Fruit fly (Drosophila melanogaster) whole organism, embryonic: Measurements from ENCODE around the gene RpL27A.

Source experiments
- Atf-2 ChIP-seq: fragments of 200-800 bp; sonication (Bioruptor generic); optimal IDR thresholded peaks from 2 replicates; lab custom pipeline; 2016; ENCODE audit warnings: missing biosample characterization, missing genetic modification characterization
- Awh ChIP-seq: fragments of 200-800 bp; sonication (Bioruptor generic); IDR thresholded peaks from 2 replicates; pipeline ENCODE4, ENCODE4 v1.3.6; 2022; ENCODE audit warnings: missing biosample characterization, missing genetic modification characterization
- CG10565 ChIP-seq: fragments of 200-800 bp; sonication (Bioruptor generic); optimal IDR thresholded peaks from 3 replicates; lab custom pipeline; 2016; ENCODE audit warnings: missing biosample characterization, mild to moderate bottlenecking, missing genetic modification characterization
- CG11398 ChIP-seq: fragments of 200-800 bp; sonication (Bioruptor generic); optimal IDR thresholded peaks from 2 replicates; lab custom pipeline; 2016; ENCODE audit warnings: missing biosample characterization, missing genetic modification characterization
- CG11456 ChIP-seq: fragments of 200-800 bp; sonication (Bioruptor generic); IDR thresholded peaks from 3 replicates; pipeline ENCODE4 v1.3.6; 2022; ENCODE audit warnings: missing biosample characterization, missing genetic modification characterization
- CG11560 ChIP-seq: fragments of 200-800 bp; sonication (Bioruptor generic); IDR thresholded peaks from 3 replicates; pipeline ENCODE4 v1.3.6; 2022; ENCODE audit warnings: missing biosample characterization, missing genetic modification characterization
- CG12236 ChIP-seq: fragments of 200-800 bp; sonication (Bioruptor generic); optimal IDR thresholded peaks from 2 replicates; lab custom pipeline; 2016; ENCODE audit warnings: missing biosample characterization, missing genetic modification characterization
- CG13287 ChIP-seq: fragments of 200-800 bp; sonication (Bioruptor generic); IDR thresholded peaks from 2 replicates; pipeline ENCODE4 v1.3.6; 2022; ENCODE audit warnings: missing biosample characterization, missing genetic modification characterization; ENCODE audit not compliant: partially characterized antibody
- CG13424 ChIP-seq: fragments of 200-800 bp; sonication (Bioruptor generic); optimal IDR thresholded peaks from 2 replicates; lab custom pipeline; 2019; ENCODE audit warnings: missing biosample characterization, mild to moderate bottlenecking, missing genetic modification characterization, moderate library complexity
- CG14014 ChIP-seq: fragments of 200-800 bp; sonication (Bioruptor generic); IDR thresholded peaks from 2 replicates; pipeline ENCODE4 v1.3.6; 2022; ENCODE audit warnings: missing biosample characterization, missing genetic modification characterization
- CG14441 ChIP-seq: fragments of 200-800 bp; sonication (Bioruptor generic); IDR thresholded peaks from 2 replicates; pipeline ENCODE4 v1.3.6; 2022; ENCODE audit warnings: missing biosample characterization, missing genetic modification characterization
- CG17359 ChIP-seq: fragments of 200-800 bp; sonication (Bioruptor generic); optimal IDR thresholded peaks from 3 replicates; lab custom pipeline; 2018; ENCODE audit warnings: missing biosample characterization, mild to moderate bottlenecking, missing genetic modification characterization, moderate library complexity
- CG18476 ChIP-seq: fragments of 200-800 bp; sonication (Bioruptor generic); optimal IDR thresholded peaks from 2 replicates; lab custom pipeline; 2016; ENCODE audit warnings: missing biosample characterization, mild to moderate bottlenecking, missing genetic modification characterization
- CG31224 ChIP-seq: fragments of 200-800 bp; sonication (Bioruptor generic); IDR thresholded peaks from 2 replicates; pipeline ENCODE4 v1.3.6; 2022; ENCODE audit warnings: missing biosample characterization, missing genetic modification characterization
- CG32772 ChIP-seq: fragments of 200-800 bp; sonication (Bioruptor generic); IDR thresholded peaks from 2 replicates; pipeline ENCODE4 v1.3.6; 2022; ENCODE audit warnings: missing biosample characterization, missing genetic modification characterization
- CG33557 ChIP-seq: fragments of 200-800 bp; sonication (Bioruptor generic); optimal IDR thresholded peaks from 2 replicates; lab custom pipeline; 2019; ENCODE audit warnings: missing biosample characterization, mild to moderate bottlenecking, missing genetic modification characterization, moderate library complexity
- CG4282 ChIP-seq: fragments of 200-800 bp; sonication (Bioruptor generic); optimal IDR thresholded peaks from 2 replicates; lab custom pipeline; 2016; ENCODE audit warnings: missing biosample characterization, missing genetic modification characterization
- CG4424 ChIP-seq: fragments of 200-800 bp; sonication (Bioruptor generic); optimal IDR thresholded peaks from 3 replicates; lab custom pipeline; 2016; ENCODE audit warnings: missing biosample characterization, missing genetic modification characterization
- CG4707 ChIP-seq: fragments of 200-800 bp; sonication (Bioruptor generic); optimal IDR thresholded peaks from 2 replicates; lab custom pipeline; 2018; ENCODE audit warnings: missing biosample characterization, mild to moderate bottlenecking, missing genetic modification characterization, moderate library complexity
- CG6654 ChIP-seq: fragments of 200-800 bp; sonication (Bioruptor generic); optimal IDR thresholded peaks from 2 replicates; lab custom pipeline; 2017; ENCODE audit warnings: missing biosample characterization, mild to moderate bottlenecking, missing genetic modification characterization
- CG8478 ChIP-seq: fragments of >200 bp; optimal IDR thresholded peaks from 2 replicates; lab custom pipeline; 2018
- CrebB ChIP-seq: fragments of 200-800 bp; sonication (Bioruptor generic); optimal IDR thresholded peaks from 3 replicates; lab custom pipeline; 2018; ENCODE audit warnings: missing biosample characterization, mild to moderate bottlenecking, missing genetic modification characterization
- D19A ChIP-seq: fragments of 200-800 bp; optimal IDR thresholded peaks from 3 replicates; lab custom pipeline; 2019; ENCODE audit warnings: missing biosample characterization, mild to moderate bottlenecking, missing genetic modification characterization, moderate library complexity
- Dek ChIP-seq: fragments of 200-800 bp; sonication (Bioruptor generic); optimal IDR thresholded peaks from 3 replicates; lab custom pipeline; 2019; ENCODE audit warnings: missing biosample characterization, mild to moderate bottlenecking, missing genetic modification characterization, moderate library complexity
- Ets65A ChIP-seq: fragments of 200-800 bp; sonication (Bioruptor generic); peaks from one replicate; lab custom pipeline; 2016; ENCODE audit warnings: missing biosample characterization, missing genetic modification characterization
- Ets97D ChIP-seq: fragments of 200-800 bp; sonication (Bioruptor generic); optimal IDR thresholded peaks from 3 replicates; lab custom pipeline; 2016; ENCODE audit warnings: missing biosample characterization, missing genetic modification characterization
- Hey ChIP-seq: fragments of 200-800 bp; sonication (Bioruptor generic); optimal IDR thresholded peaks from 3 replicates; lab custom pipeline; 2018; ENCODE audit warnings: missing biosample characterization, mild to moderate bottlenecking, missing genetic modification characterization
- Nf-YB ChIP-seq: fragments of 200-800 bp; sonication (Bioruptor generic); optimal IDR thresholded peaks from 3 replicates; lab custom pipeline; 2019; ENCODE audit warnings: missing biosample characterization, mild to moderate bottlenecking, missing genetic modification characterization, moderate library complexity
- Scr ChIP-seq: fragments of 200-800 bp; sonication (Bioruptor generic); IDR thresholded peaks from 2 replicates; pipeline ENCODE4 v1.3.6; 2022; ENCODE audit warnings: missing biosample characterization, missing genetic modification characterization; ENCODE audit not compliant: partially characterized antibody
- Vsx1 ChIP-seq: fragments of 200-800 bp; sonication (Bioruptor generic); optimal IDR thresholded peaks from 2 replicates; lab custom pipeline; 2017; ENCODE audit warnings: missing biosample characterization, mild to moderate bottlenecking, missing genetic modification characterization, missing genetic modification reagents
- cas ChIP-seq: fragments of 200-800 bp; sonication (Bioruptor generic); IDR thresholded peaks from 2 replicates; pipeline ENCODE4 v1.3.6; 2022; ENCODE audit warnings: missing biosample characterization, missing genetic modification characterization
- cato ChIP-seq: fragments of 200-800 bp; sonication (Bioruptor generic); optimal IDR thresholded peaks from 2 replicates; lab custom pipeline; 2016; ENCODE audit warnings: missing biosample characterization, missing genetic modification characterization, borderline replicate concordance
- cg ChIP-seq: fragments of 200-800 bp; sonication (Bioruptor generic); optimal IDR thresholded peaks from 3 replicates; lab custom pipeline; 2019; ENCODE audit warnings: missing biosample characterization, mild to moderate bottlenecking, missing genetic modification characterization, moderate library complexity
- dmrt11E ChIP-seq: fragments of 200-800 bp; sonication (Bioruptor generic); optimal IDR thresholded peaks from 3 replicates; lab custom pipeline; 2018; ENCODE audit warnings: missing biosample characterization, mild to moderate bottlenecking, missing genetic modification characterization, moderate library complexity
- fd64A ChIP-seq: fragments of 200-800 bp; sonication (Bioruptor generic); optimal IDR thresholded peaks from 3 replicates; lab custom pipeline; 2018; ENCODE audit warnings: missing biosample characterization, mild to moderate bottlenecking, missing genetic modification characterization
- ind ChIP-seq: fragments of 200-800 bp; sonication (Bioruptor generic); optimal IDR thresholded peaks from 3 replicates; lab custom pipeline; 2016; ENCODE audit warnings: missing biosample characterization, missing genetic modification characterization
- lab ChIP-seq: fragments of 200-800 bp; sonication (Bioruptor generic); optimal IDR thresholded peaks from 3 replicates; lab custom pipeline; 2017; ENCODE audit warnings: missing biosample characterization, missing genetic modification characterization, mild to moderate bottlenecking, moderate library complexity, missing genetic modification reagents
- lbe ChIP-seq: fragments of 200-800 bp; sonication (Bioruptor generic); optimal IDR thresholded peaks from 2 replicates; lab custom pipeline; 2016; ENCODE audit warnings: missing biosample characterization, mild to moderate bottlenecking, missing genetic modification characterization
- luna ChIP-seq: fragments of 200-800 bp; sonication (Bioruptor generic); optimal IDR thresholded peaks from 2 replicates; lab custom pipeline; 2016; ENCODE audit warnings: missing biosample characterization, missing genetic modification characterization
- mam ChIP-seq: fragments of 200-800 bp; sonication (Bioruptor generic); optimal IDR thresholded peaks from 3 replicates; lab custom pipeline; 2016; ENCODE audit warnings: missing biosample characterization, missing genetic modification characterization
- mld ChIP-seq: fragments of 200-800 bp; sonication (Bioruptor generic); IDR thresholded peaks from 3 replicates; pipeline ENCODE4 v1.3.6; 2022; ENCODE audit warnings: missing biosample characterization, missing genetic modification characterization; ENCODE audit not compliant: partially characterized antibody
- scrt ChIP-seq: fragments of 200-800 bp; sonication (Bioruptor generic); optimal IDR thresholded peaks from 2 replicates; lab custom pipeline; 2018; ENCODE audit warnings: missing biosample characterization, mild to moderate bottlenecking, missing genetic modification characterization, moderate library complexity
- shn ChIP-seq: fragments of 200-800 bp; sonication (Bioruptor generic); optimal IDR thresholded peaks from 3 replicates; lab custom pipeline; 2016; ENCODE audit warnings: missing biosample characterization, missing genetic modification characterization
- sima ChIP-seq: fragments of 200-800 bp; sonication (Bioruptor generic); optimal IDR thresholded peaks from 2 replicates; lab custom pipeline; 2016; ENCODE audit warnings: missing biosample characterization, missing genetic modification characterization
- slp2 ChIP-seq: fragments of 200-800 bp; sonication (Bioruptor generic); optimal IDR thresholded peaks from 2 replicates; lab custom pipeline; 2016; ENCODE audit warnings: missing biosample characterization, missing genetic modification characterization
- stc ChIP-seq: fragments of 200-800 bp; sonication (Bioruptor generic); IDR thresholded peaks from 2 replicates; pipeline ENCODE4 v1.3.6; 2022; ENCODE audit warnings: missing biosample characterization, missing genetic modification characterization
- usp ChIP-seq: fragments of >200 bp; optimal IDR thresholded peaks from 2 replicates; lab custom pipeline; 2017; ENCODE audit warnings: missing biosample characterization, missing genetic modification characterization
- vvl ChIP-seq: fragments of 200-800 bp; sonication (Bioruptor generic); IDR thresholded peaks from 2 replicates; pipeline ENCODE4 v1.3.6; 2022; ENCODE audit warnings: missing biosample characterization, missing genetic modification characterization
- wek ChIP-seq: fragments of 200-800 bp; sonication (Bioruptor generic); optimal IDR thresholded peaks from 3 replicates; lab custom pipeline; 2018; ENCODE audit warnings: missing biosample characterization, mild to moderate bottlenecking, missing genetic modification characterization, moderate library complexity

RpL27A gene

DNA sequence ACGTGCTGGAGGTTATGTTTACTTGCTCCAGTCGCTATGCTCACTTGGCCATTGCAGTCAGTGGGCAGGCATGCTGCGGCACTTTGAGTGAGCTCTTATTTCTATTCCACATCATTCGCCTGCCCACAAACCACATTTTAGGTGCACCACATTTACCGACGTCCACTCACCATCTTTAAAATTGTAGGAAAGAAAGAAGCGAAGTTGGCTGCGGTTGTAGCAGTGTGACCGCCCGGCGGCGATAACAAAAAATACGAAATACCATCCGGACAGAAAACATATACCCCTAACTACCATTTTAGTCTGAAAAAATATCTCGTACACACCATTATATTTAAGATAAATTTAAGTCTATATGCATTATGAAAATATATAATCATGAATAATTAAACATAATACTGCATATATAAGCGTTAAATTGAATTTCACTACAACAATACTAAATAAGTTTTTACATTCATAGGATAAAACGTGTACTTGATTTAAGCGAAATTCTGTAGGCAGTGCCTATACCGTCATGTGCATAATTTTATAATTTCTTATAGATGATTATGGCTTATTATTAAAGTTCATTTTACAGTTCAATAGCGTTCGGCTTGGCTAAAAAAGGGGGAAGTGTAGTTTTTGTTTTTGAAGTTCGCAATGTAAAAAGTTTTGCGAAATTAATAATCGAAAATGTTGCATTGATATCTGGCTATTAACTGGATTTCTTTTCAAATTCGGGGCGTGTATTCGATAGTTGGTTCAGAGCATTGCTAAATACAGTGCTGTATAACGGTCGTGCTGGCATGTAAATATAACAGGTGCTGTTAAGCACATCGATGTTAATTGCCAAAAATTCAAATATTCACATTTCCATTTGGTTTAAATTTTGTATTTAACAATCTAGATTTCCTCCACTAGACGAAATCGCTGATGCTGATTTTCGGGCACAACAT, at the start of gene RpL27A (continued):
- peak; percentile 50 for TF ChIP-seq sima (GFP tag; lab: Kevin White, UChicago)
- peak; percentile 63 for TF ChIP-seq lbe
- TF ChIP-seq cg (GFP tag; lab: Kevin White, UChicago) = no peak
- peak; percentile 79 for TF ChIP-seq stc (GFP tag; lab: Robert Waterston, UW)
- TF ChIP-seq CG4282 (GFP tag; lab: Kevin White, UChicago) = no peak
- TF ChIP-seq Ets65A (GFP tag; lab: Kevin White, UChicago) = peak; percentile 96
- peak; percentile 63 for TF ChIP-seq CG6654 (GFP tag; lab: Kevin White, UChicago)
- peak; percentile 65 for TF ChIP-seq CG11398 (GFP tag; lab: Kevin White, UChicago)
- peak; percentile 58 for TF ChIP-seq dmrt11E (tag; lab: Kevin White, UChicago)
- TF ChIP-seq Awh (GFP tag; lab: Robert Waterston, UW) = peak; percentile 88
- TF ChIP-seq CG33557 (GFP tag; lab: Kevin White, UChicago) = peak; percentile 74
- peak; percentile 64 for TF ChIP-seq CG12236 (GFP tag; lab: Kevin White, UChicago)
- TF ChIP-seq Nf-YB (GFP tag; lab: Kevin White, UChicago) = peak; percentile 57
- peak; percentile 80 for TF ChIP-seq fd64A (GFP tag; lab: Kevin White, UChicago)
- peak; percentile 97 for TF ChIP-seq wek
- TF ChIP-seq Vsx1 (GFP tag; lab: Kevin White, UChicago) = peak; percentile 74
- TF ChIP-seq CG32772 = peak; percentile 61
- peak; percentile 91 for TF ChIP-seq CG11456 (GFP tag; lab: Robert Waterston, UW)
- TF ChIP-seq luna (GFP tag; lab: Kevin White, UChicago) = peak; percentile 70
- TF ChIP-seq Hey = peak; percentile 82
- peak; percentile 93 for TF ChIP-seq lab (GFP tag; lab: Kevin White, UChicago)
- TF ChIP-seq CG17359 (tag; lab: Kevin White, UChicago) = peak; percentile 72
- TF ChIP-seq Atf-2 = peak; percentile 60
- peak; percentile 99 for TF ChIP-seq Ets97D (GFP tag; lab: Kevin White, UChicago)
- no peak for TF ChIP-seq usp (GFP tag; lab: Kevin White, UChicago)
- peak; percentile 92 for TF ChIP-seq vvl (GFP tag; lab: Robert Waterston, UW)
- peak; percentile 71 for TF ChIP-seq CG13287
- no peak; the same call in 2 of the 3 replicates for TF ChIP-seq CG11560 (tag; lab: Robert Waterston, UW)
- TF ChIP-seq Scr = peak; percentile 57
- peak; percentile 51 for TF ChIP-seq Dek (tag; lab: Kevin White, UChicago)
- TF ChIP-seq CG14014 (GFP tag; lab: Robert Waterston, UW) = peak; percentile 73
- TF ChIP-seq CG8478 = no peak
- peak; percentile 31 for TF ChIP-seq cato (GFP tag; lab: Kevin White, UChicago)
- peak; percentile 69 for TF ChIP-seq CG4424 (GFP tag; lab: Kevin White, UChicago)
- no peak for TF ChIP-seq mld (GFP tag; lab: Robert Waterston, UW)
- TF ChIP-seq D19A = peak; percentile 65
- TF ChIP-seq CG4707 (GFP tag; lab: Kevin White, UChicago) = peak; percentile 90
- peak; percentile 57 for TF ChIP-seq CG14441 (GFP tag; lab: Robert Waterston, UW)
- TF ChIP-seq CG31224 (GFP tag; lab: Robert Waterston, UW) = peak; percentile 54; the same call in 1 of the 2 replicates
- TF ChIP-seq ind (GFP tag; lab: Kevin White, UChicago) = peak; percentile 32
- peak; percentile 19 for TF ChIP-seq mam (GFP tag; lab: Kevin White, UChicago)
- peak; percentile 73 for TF ChIP-seq scrt (GFP tag; lab: Kevin White, UChicago)
- peak; percentile 64 for TF ChIP-seq shn
- peak; percentile 86 for TF ChIP-seq CrebB (tag; lab: Kevin White, UChicago)
- TF ChIP-seq CG10565 = no peak
- peak; percentile 63 for TF ChIP-seq CG13424 (tag; lab: Kevin White, UChicago)
- TF ChIP-seq slp2 (GFP tag; lab: Kevin White, UChicago) = peak; percentile 56
- peak; percentile 66 for TF ChIP-seq cas
- peak; percentile 17 for TF ChIP-seq CG18476 (GFP tag; lab: Kevin White, UChicago)
